Worm (Caenorhabditis elegans) whole organism, L4 larva: Measurements from ENCODE around the gene F53A9.8.

Experiments
- D1046.2 ChIP-seq: fragments of 200-800 bp; sonication (Bioruptor generic); IDR thresholded peaks from 2 replicates; pipeline ENCODE4 v1.3.6; 2022; ENCODE audit warnings: missing genetic modification characterization, missing compliant biosample characterization
- F44E2.7 ChIP-seq: fragments of 200-800 bp; sonication (Bioruptor generic); IDR thresholded peaks from 2 replicates; pipeline ENCODE4 v2.1.2; 2022; ENCODE audit warnings: missing genetic modification characterization, missing compliant biosample characterization
- Y105C5A.15 ChIP-seq: fragments of 200-800 bp; sonication (Bioruptor generic); IDR thresholded peaks from 2 replicates; pipeline ENCODE4 v1.3.6; 2022; ENCODE audit warnings: missing genetic modification characterization, missing compliant biosample characterization
- Y75B8A.6 ChIP-seq: fragments of 200-800 bp; sonication (Bioruptor generic); IDR thresholded peaks from 2 replicates; pipeline ENCODE4 v1.3.6; 2022; ENCODE audit warnings: missing genetic modification reagents, missing genetic modification characterization, missing compliant biosample characterization
- ama-1 ChIP-seq: fragments of 150-350 bp; optimal IDR thresholded peaks from 2 replicates; lab custom pipeline; 2014; ENCODE audit warnings: inconsistent platforms, mixed read lengths
- attf-4 ChIP-seq: sonication (generic microtip); optimal IDR thresholded peaks from 3 replicates; lab custom pipeline; 2017; ENCODE audit warnings: missing biosample characterization, missing genetic modification characterization
- ceh-20 ChIP-seq: fragments of 200-800 bp; sonication (Bioruptor generic); IDR thresholded peaks from 2 replicates; pipeline ENCODE4 v1.3.6; 2022; ENCODE audit warnings: missing genetic modification reagents, missing genetic modification characterization, missing compliant biosample characterization
- ces-1 ChIP-seq: fragments of 150-350 bp; sonication (generic microtip); optimal IDR thresholded peaks from 4 replicates; lab custom pipeline; 2014; ENCODE audit warnings: missing biosample characterization, missing genetic modification reagents, missing genetic modification characterization
- daf-16 ChIP-seq, 3 experiments: sonication (generic microtip); optimal IDR thresholded peaks; 2 replicates each; lab custom pipeline; 2016 to 2017; ENCODE audit warnings: missing genetic modification characterization in 3 of 3, missing genetic modification reagents in 3 of 3, mild to moderate bottlenecking in 2 of 3, missing compliant biosample characterization in 2 of 3, missing biosample characterization in 1 of 3, moderate library complexity in 1 of 3
- dmd-6 ChIP-seq: fragments of 200-800 bp; sonication (Bioruptor generic); IDR thresholded peaks from 2 replicates; pipeline ENCODE4 v1.3.6; 2022; ENCODE audit warnings: missing genetic modification reagents, missing genetic modification characterization, missing compliant biosample characterization
- dve-1 ChIP-seq: sonication (generic microtip); optimal IDR thresholded peaks from 2 replicates; lab custom pipeline; 2017; ENCODE audit warnings: antibody characterized with exemption, mild to moderate bottlenecking, missing genetic modification characterization, missing compliant biosample characterization; ENCODE audit not compliant: insufficient read depth
- egl-43 ChIP-seq: fragments of 200-800 bp; sonication (Bioruptor generic); IDR thresholded peaks from 2 replicates; pipeline ENCODE4 v1.3.6; 2022; ENCODE audit warnings: missing genetic modification reagents, missing genetic modification characterization, missing compliant biosample characterization
- fkh-10 ChIP-seq: fragments of 150-350 bp; optimal IDR thresholded peaks from 2 replicates; lab custom pipeline; 2014; ENCODE audit warnings: missing biosample characterization, missing genetic modification reagents, missing genetic modification characterization
- hlh-11 ChIP-seq: fragments of 200-800 bp; sonication (Bioruptor generic); optimal IDR thresholded peaks from 2 replicates; lab custom pipeline; 2018; ENCODE audit warnings: mild to moderate bottlenecking, missing genetic modification characterization, missing compliant biosample characterization
- hmg-1.1 ChIP-seq: fragments of 200-800 bp; sonication (Bioruptor generic); IDR thresholded peaks from 2 replicates; pipeline ENCODE4 v1.3.6; 2022; ENCODE audit warnings: missing genetic modification reagents, missing genetic modification characterization, missing compliant biosample characterization
- lim-7 ChIP-seq: fragments of 200-800 bp; sonication (Bioruptor generic); IDR thresholded peaks from 2 replicates; pipeline ENCODE4 v1.3.6; 2022; ENCODE audit warnings: missing genetic modification characterization, missing compliant biosample characterization
- lin-39 ChIP-seq: fragments of 150-350 bp; optimal IDR thresholded peaks from 2 replicates; lab custom pipeline; 2014; ENCODE audit warnings: missing biosample characterization, missing genetic modification reagents, missing genetic modification characterization
- lsy-2 ChIP-seq, 2 experiments: fragments of 150-350 bp in 1 of 2; sonication (generic microtip) in 1 of 2; optimal IDR thresholded peaks; 2 replicates each; lab custom pipeline; 2014 to 2017; ENCODE audit warnings: missing biosample characterization in 2 of 2, missing genetic modification characterization in 2 of 2
- mdl-1 ChIP-seq, 2 experiments: fragments of 150-350 bp in 1 of 2; sonication (generic microtip) in 1 of 2; optimal IDR thresholded peaks; 2 replicates each; lab custom pipeline; 2014 to 2017; ENCODE audit warnings: missing biosample characterization in 2 of 2, missing genetic modification characterization in 2 of 2
- mxl-2 ChIP-seq: fragments of 200-800 bp; sonication (Bioruptor generic); conservative IDR thresholded peaks from 2 replicates; pipeline ENCODE4 v1.3.6; 2022; ENCODE audit warnings: missing genetic modification reagents, missing genetic modification characterization, missing compliant biosample characterization
- nhr-11 ChIP-seq: fragments of 150-350 bp; optimal IDR thresholded peaks from 2 replicates; lab custom pipeline; 2014; ENCODE audit warnings: missing biosample characterization, missing genetic modification characterization
- nhr-111 ChIP-seq: fragments of 200-800 bp; sonication (Bioruptor generic); optimal IDR thresholded peaks from 2 replicates; lab custom pipeline; 2018; ENCODE audit warnings: mild to moderate bottlenecking, missing genetic modification characterization, missing compliant biosample characterization
- nhr-28 ChIP-seq: fragments of 150-350 bp; optimal IDR thresholded peaks from 2 replicates; lab custom pipeline; 2014; ENCODE audit warnings: missing biosample characterization, missing genetic modification characterization
- nhr-48 ChIP-seq: sonication (generic microtip); optimal IDR thresholded peaks from 2 replicates; lab custom pipeline; 2016; ENCODE audit warnings: mild to moderate bottlenecking, missing genetic modification characterization, missing compliant biosample characterization
- nhr-77 ChIP-seq: fragments of 150-350 bp; optimal IDR thresholded peaks from 2 replicates; lab custom pipeline; 2014; ENCODE audit warnings: missing biosample characterization, missing genetic modification characterization
- php-3 ChIP-seq: fragments of 200-800 bp; sonication (Bioruptor generic); IDR thresholded peaks from 2 replicates; pipeline ENCODE4 v1.3.6; 2022; ENCODE audit warnings: missing genetic modification reagents, missing genetic modification characterization, missing compliant biosample characterization
- pqm-1 ChIP-seq: sonication (generic microtip); optimal IDR thresholded peaks from 2 replicates; lab custom pipeline; 2017; ENCODE audit warnings: missing biosample characterization, missing genetic modification characterization
- rbr-2 ChIP-seq: sonication (generic microtip); optimal IDR thresholded peaks from 2 replicates; lab custom pipeline; 2016; ENCODE audit warnings: missing genotype, missing genetic modification characterization, missing compliant biosample characterization
- set-16 ChIP-seq: fragments of 200-800 bp; sonication (Bioruptor generic); IDR thresholded peaks from 2 replicates; pipeline ENCODE4 v1.3.6; 2022; ENCODE audit warnings: missing genetic modification reagents, missing genetic modification characterization, missing compliant biosample characterization
- spr-1 ChIP-seq: sonication (generic microtip); optimal IDR thresholded peaks from 2 replicates; lab custom pipeline; 2016; ENCODE audit warnings: mild to moderate bottlenecking, missing genetic modification characterization, missing compliant biosample characterization
- unc-62 ChIP-seq, 3 experiments: fragments of 150-350 bp in 1 of 3; sonication (generic microtip); optimal IDR thresholded peaks in 2 of 3; peaks in 1 of 3; 1 replicate in 1 of 3; 2 replicates in 2 of 3; lab custom pipeline; 2014 to 2017; ENCODE audit warnings: missing biosample characterization in 3 of 3, missing genetic modification characterization in 3 of 3, missing genetic modification reagents in 3 of 3, missing genotype in 1 of 3
- vab-7 ChIP-seq: fragments of 200-800 bp; sonication (Bioruptor generic); IDR thresholded peaks from 2 replicates; pipeline ENCODE4 v1.3.6; 2022; ENCODE audit warnings: missing genetic modification reagents, missing genetic modification characterization, missing compliant biosample characterization
- zag-1 ChIP-seq: fragments of 150-350 bp; optimal IDR thresholded peaks from 2 replicates; lab custom pipeline; 2014; ENCODE audit warnings: missing biosample characterization, missing genetic modification characterization
- zfp-2 ChIP-seq: sonication (generic microtip); optimal IDR thresholded peaks from 2 replicates; lab custom pipeline; 2016; ENCODE audit warnings: mild to moderate bottlenecking, missing genetic modification characterization, missing compliant biosample characterization
- zip-11 ChIP-seq: fragments of 200-800 bp; sonication (Bioruptor generic); IDR thresholded peaks from 2 replicates; pipeline ENCODE4 v1.3.6; 2022; ENCODE audit warnings: missing genetic modification characterization, missing compliant biosample characterization
- ztf-11 ChIP-seq: fragments of 150-350 bp; optimal IDR thresholded peaks from 2 replicates; lab custom pipeline; 2014; ENCODE audit warnings: missing biosample characterization, missing genetic modification characterization
- ztf-7 ChIP-seq: fragments of 150-350 bp; optimal IDR thresholded peaks from 2 replicates; lab custom pipeline; 2014; ENCODE audit warnings: missing biosample characterization, missing genetic modification characterization

F53A9.8 gene

ce11 chrX:8718856-8719255 lies at the start of gene F53A9.8:
TSS of gene F53A9.8 (minus strand) at chrX:8718904.
- peak in 1 of 2 experiments; percentile 15 for TF ChIP-seq lsy-2 (tag; optimal IDR thresholded peaks at IDR 0.05; lab: Kevin White, UChicago)
- peak; percentile 88 for TF ChIP-seq php-3 (GFP tag; lab: Robert Waterston, UW)
- peak; percentile 42 for TF ChIP-seq pqm-1 (tag; lab: Kevin White, UChicago)
- peak; percentile 29 to 31 for TF ChIP-seq unc-62 (GFP tag; optimal IDR thresholded peaks at IDR 0.05 in 1 of 2; lab: Kevin White, UChicago)
- TF ChIP-seq unc-62 (tag; optimal IDR thresholded peaks at IDR 0.05; lab: Kevin White, UChicago): no peak
- peak; percentile 50 for TF ChIP-seq dmd-6 (GFP tag; lab: Robert Waterston, UW)
- TF ChIP-seq lin-39 (tag; lab: Kevin White, UChicago): no peak
- TF ChIP-seq dve-1 (tag; lab: Kevin White, UChicago): peak; percentile 83
- no peak for TF ChIP-seq mxl-2 (GFP tag; lab: Robert Waterston, UW)
- TF ChIP-seq hlh-11 (tag; lab: Kevin White, UChicago): peak; percentile 48
- TF ChIP-seq mdl-1 (tag; optimal IDR thresholded peaks at IDR 0.05; lab: Kevin White, UChicago): peak in 1 of 2 experiments; percentile 43
- TF ChIP-seq F44E2.7 (GFP tag; lab: Robert Waterston, UW): no peak
- TF ChIP-seq Y105C5A.15 (GFP tag; lab: Robert Waterston, UW): 0 out of 2 replicates have a peak, but pooled peaks have one; percentile 20
- TF ChIP-seq nhr-28 (tag; lab: Kevin White, UChicago): peak; percentile 58
- TF ChIP-seq daf-16 (GFP tag; optimal IDR thresholded peaks at IDR 0.05; lab: Kevin White, UChicago): no peak
- TF ChIP-seq daf-16 (tag; optimal IDR thresholded peaks at IDR 0.05; lab: Kevin White, UChicago): peak; percentile 75
- TF ChIP-seq ama-1: no peak
- TF ChIP-seq nhr-111 (GFP tag; lab: Kevin White, UChicago): no peak
- no peak for TF ChIP-seq attf-4

DNA sequence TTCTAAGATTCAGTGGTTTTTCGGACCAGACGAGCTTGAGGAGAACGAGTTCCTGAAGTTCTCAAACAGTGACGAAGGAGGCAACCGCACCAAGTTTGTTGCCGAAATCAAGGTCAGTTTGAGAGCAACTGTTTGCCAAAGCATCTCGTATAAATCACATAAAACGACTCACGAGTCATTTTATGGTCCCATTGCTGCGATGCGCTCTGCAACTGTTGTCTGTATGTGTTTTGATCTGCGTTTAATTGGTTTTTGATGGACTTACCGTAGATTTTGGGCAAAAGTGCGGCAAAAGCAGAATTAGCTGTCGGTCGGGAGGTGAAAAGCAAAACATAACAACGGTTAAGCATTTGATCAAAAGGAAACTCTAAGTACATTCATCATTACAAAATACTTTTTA lies 45.3 kb upstream of the F53A9.8 start:
- TF ChIP-seq Y105C5A.15 (GFP tag; lab: Robert Waterston, UW) (no peak), set-16 (GFP tag; lab: Robert Waterston, UW) (no peak), zag-1 (no peak), hmg-1.1 (GFP tag; lab: Robert Waterston, UW) (no peak), php-3 (GFP tag; lab: Robert Waterston, UW) (0 out of 2 replicates have a peak, but pooled peaks have one; percentile 25), egl-43 (GFP tag; lab: Robert Waterston, UW) (no peak), vab-7 (no peak), nhr-48 (no peak), mdl-1 (tag; optimal IDR thresholded peaks at IDR 0.05; lab: Kevin White, UChicago) (no peak), ztf-7 (no peak), daf-16 (GFP tag; optimal IDR thresholded peaks at IDR 0.05; lab: Kevin White, UChicago) (peak in 1 of 2 experiments; percentile 34), daf-16 (tag; optimal IDR thresholded peaks at IDR 0.05; lab: Kevin White, UChicago) (no peak), hlh-11 (tag; lab: Kevin White, UChicago) (peak; percentile 11)

- TF ChIP-seq Y75B8A.6 (GFP tag; lab: Robert Waterston, UW) (no peak), daf-16 (GFP tag; optimal IDR thresholded peaks at IDR 0.05; lab: Kevin White, UChicago) (no peak), daf-16 (tag; optimal IDR thresholded peaks at IDR 0.05; lab: Kevin White, UChicago) (no peak), ces-1 (GFP tag; lab: Kevin White, UChicago) (no peak), spr-1 (tag; lab: Kevin White, UChicago) (no peak), ztf-11 (tag; lab: Kevin White, UChicago) (no peak), fkh-10 (GFP tag; lab: Kevin White, UChicago) (no peak), lim-7 (GFP tag; lab: Robert Waterston, UW) (no peak), rbr-2 (tag; lab: Kevin White, UChicago) (no peak), nhr-28 (tag; lab: Kevin White, UChicago) (no peak), nhr-11 (no peak), zip-11 (GFP tag; lab: Robert Waterston, UW) (no peak), D1046.2 (GFP tag; lab: Robert Waterston, UW) (no peak), lsy-2 (tag; optimal IDR thresholded peaks at IDR 0.05; lab: Kevin White, UChicago) (no peak), mxl-2 (GFP tag; lab: Robert Waterston, UW) (no peak), dve-1 (tag; lab: Kevin White, UChicago) (no peak), zfp-2 (tag; lab: Kevin White, UChicago) (no peak), ceh-20 (GFP tag; lab: Robert Waterston, UW) (no peak), nhr-77 (tag; lab: Kevin White, UChicago) (no peak)
These were observed 44.9 kb upstream of the F53A9.8 start, which contains the start of gene zig-12 for ce11 chrX:8763607-8764006. TSS of gene zig-12 (plus strand) at chrX:8763907.
